Worm (Caenorhabditis elegans) whole organism, young adult: Measurements from ENCODE around the gene C48D1.9.
A peak's percentile ranks its signal among the peaks of the same experiment; 100 is the strongest.

ENCODE experiments used
- B0261.1 ChIP-seq: sonication (generic microtip); optimal IDR thresholded peaks from 2 replicates; lab custom pipeline; 2016; ENCODE audit warnings: mild to moderate bottlenecking, missing genetic modification characterization, moderate library complexity, missing compliant biosample characterization
- F23B12.7 ChIP-seq: sonication (generic microtip); optimal IDR thresholded peaks from 2 replicates; lab custom pipeline; 2017; ENCODE audit warnings: missing genetic modification characterization, mild to moderate bottlenecking, missing compliant biosample characterization, antibody characterized with exemption, moderate library complexity; ENCODE audit not compliant: insufficient read depth
- F37B4.10 ChIP-seq: fragments of 200-800 bp; sonication (Bioruptor generic); IDR thresholded peaks from 2 replicates; pipeline ENCODE4 v1.3.6; 2022; ENCODE audit warnings: missing genetic modification characterization, missing compliant biosample characterization
- T07F8.4 ChIP-seq: sonication (generic microtip); optimal IDR thresholded peaks from 2 replicates; lab custom pipeline; 2016; ENCODE audit warnings: mild to moderate bottlenecking, missing genetic modification characterization, moderate library complexity, missing compliant biosample characterization
- Y53G8AR.9 ChIP-seq: fragments of 200-800 bp; sonication (Bioruptor generic); conservative IDR thresholded peaks from 2 replicates; pipeline ENCODE4 v1.3.6; 2022; ENCODE audit warnings: missing genetic modification reagents, missing genetic modification characterization, missing compliant biosample characterization
- Y56A3A.18 ChIP-seq: fragments of 200-800 bp; sonication (Bioruptor generic); IDR thresholded peaks from 2 replicates; pipeline ENCODE4 v1.3.6; 2022; ENCODE audit warnings: missing genetic modification reagents, missing genetic modification characterization, missing compliant biosample characterization
- aptf-2 ChIP-seq: fragments of 200-800 bp; sonication (Bioruptor generic); conservative IDR thresholded peaks from 2 replicates; pipeline ENCODE4 v1.3.6; 2022; ENCODE audit warnings: missing genetic modification reagents, missing genetic modification characterization, missing compliant biosample characterization
- attf-3 ChIP-seq: fragments of 200-800 bp; sonication (Bioruptor generic); conservative IDR thresholded peaks from 2 replicates; pipeline ENCODE4 v1.3.6; 2022; ENCODE audit warnings: missing genetic modification reagents, missing genetic modification characterization, missing compliant biosample characterization
- ccch-3 ChIP-seq: fragments of 200-800 bp; sonication (Bioruptor generic); optimal IDR thresholded peaks from 2 replicates; lab custom pipeline; 2018; ENCODE audit warnings: mild to moderate bottlenecking, missing genetic modification characterization, missing compliant biosample characterization
- cebp-1 ChIP-seq, 2 experiments: fragments of 200-800 bp in 1 of 2; sonication (Bioruptor generic) in 1 of 2; sonication (generic microtip) in 1 of 2; IDR thresholded peaks in 1 of 2; optimal IDR thresholded peaks in 1 of 2; 2 replicates each; pipeline versions ENCODE4 v1.3.6 to Lab custom; 2017 to 2022; ENCODE audit warnings: missing compliant biosample characterization in 2 of 2, missing genetic modification characterization in 2 of 2, mild to moderate bottlenecking in 1 of 2, missing genetic modification reagents in 1 of 2, moderate library complexity in 1 of 2
- cebp-2 ChIP-seq: fragments of 200-800 bp; sonication (Bioruptor generic); IDR thresholded peaks from 2 replicates; pipeline ENCODE4 v1.3.6; 2022; ENCODE audit warnings: missing genetic modification characterization, missing compliant biosample characterization
- ceh-58 ChIP-seq: fragments of 200-800 bp; sonication (Bioruptor generic); IDR thresholded peaks from 2 replicates; pipeline ENCODE4 v1.3.6; 2022; ENCODE audit warnings: missing genetic modification characterization, missing compliant biosample characterization
- dox-1 ChIP-seq: fragments of 200-800 bp; sonication (Bioruptor generic); IDR thresholded peaks from 2 replicates; pipeline ENCODE4 v1.3.6; 2022; ENCODE audit warnings: missing genetic modification reagents, missing genetic modification characterization, missing compliant biosample characterization
- efl-1 ChIP-seq: fragments of 150-350 bp; optimal IDR thresholded peaks from 2 replicates; lab custom pipeline; 2014; ENCODE audit warnings: missing biosample characterization, missing genetic modification reagents, missing genetic modification characterization
- egl-44 ChIP-seq: fragments of 200-800 bp; sonication (Bioruptor generic); IDR thresholded peaks from 2 replicates; pipeline ENCODE4 v1.3.6; 2022; ENCODE audit warnings: missing genetic modification reagents, missing genetic modification characterization, missing compliant biosample characterization
- egrh-3 ChIP-seq: fragments of 200-800 bp; sonication (Bioruptor generic); IDR thresholded peaks from 2 replicates; pipeline ENCODE4 v1.3.6; 2022; ENCODE audit warnings: missing genetic modification reagents, missing genetic modification characterization, missing compliant biosample characterization
- hlh-12 ChIP-seq: sonication (generic microtip); optimal IDR thresholded peaks from 2 replicates; lab custom pipeline; 2016; ENCODE audit warnings: missing genetic modification characterization, missing compliant biosample characterization
- hmg-20 ChIP-seq: fragments of 200-800 bp; sonication (Bioruptor generic); IDR thresholded peaks from 2 replicates; pipeline ENCODE4 v1.3.6; 2022; ENCODE audit warnings: missing genetic modification reagents, missing genetic modification characterization, missing compliant biosample characterization
- hsf-1 ChIP-seq: fragments of 200-800 bp; sonication (Bioruptor generic); IDR thresholded peaks from 2 replicates; pipeline ENCODE4 v1.3.6; 2022; ENCODE audit warnings: missing genetic modification reagents, missing genetic modification characterization, missing compliant biosample characterization
- lag-1 ChIP-seq: fragments of 200-800 bp; sonication (Bioruptor generic); IDR thresholded peaks from 2 replicates; pipeline ENCODE4 v1.3.6; 2022; ENCODE audit warnings: missing genetic modification reagents, missing genetic modification characterization, missing compliant biosample characterization
- let-607 ChIP-seq, 2 experiments: fragments of 200-800 bp in 1 of 2; sonication (Bioruptor generic) in 1 of 2; sonication (generic microtip) in 1 of 2; optimal IDR thresholded peaks; 2 replicates each; lab custom pipeline; 2016 to 2018; ENCODE audit warnings: mild to moderate bottlenecking in 2 of 2, missing compliant biosample characterization in 2 of 2, missing genetic modification characterization in 2 of 2, moderate library complexity in 2 of 2, missing genotype in 1 of 2
- lin-54 ChIP-seq: fragments of 200-800 bp; sonication (Bioruptor generic); optimal IDR thresholded peaks from 2 replicates; lab custom pipeline; 2018; ENCODE audit warnings: mild to moderate bottlenecking, missing genetic modification characterization, missing compliant biosample characterization
- lsl-1 ChIP-seq: fragments of 200-800 bp; sonication (Bioruptor generic); optimal IDR thresholded peaks from 2 replicates; lab custom pipeline; 2018; ENCODE audit warnings: mild to moderate bottlenecking, missing genetic modification characterization, moderate library complexity, missing compliant biosample characterization
- madf-8 ChIP-seq: fragments of 200-800 bp; sonication (Bioruptor generic); conservative IDR thresholded peaks from 2 replicates; pipeline ENCODE4 v1.3.6; 2022; ENCODE audit warnings: missing genetic modification reagents, missing genetic modification characterization, missing compliant biosample characterization
- mcd-1 ChIP-seq: fragments of 200-800 bp; sonication (Bioruptor generic); IDR thresholded peaks from 2 replicates; pipeline ENCODE4 v1.3.6; 2022; ENCODE audit warnings: missing genetic modification reagents, missing genetic modification characterization, missing compliant biosample characterization
- mel-28 ChIP-seq: sonication (generic microtip); optimal IDR thresholded peaks from 2 replicates; lab custom pipeline; 2016; ENCODE audit warnings: borderline replicate concordance, mild to moderate bottlenecking, missing genetic modification characterization, missing compliant biosample characterization
- nhr-120 ChIP-seq: fragments of 200-800 bp; sonication (Bioruptor generic); IDR thresholded peaks from 2 replicates; pipeline ENCODE4 v1.3.6; 2022; ENCODE audit warnings: missing genetic modification characterization, missing compliant biosample characterization
- nhr-80 ChIP-seq: sonication (generic microtip); optimal IDR thresholded peaks from 2 replicates; lab custom pipeline; 2016; ENCODE audit warnings: missing genetic modification characterization, missing compliant biosample characterization
- repo-1 ChIP-seq: sonication (generic microtip); optimal IDR thresholded peaks from 2 replicates; lab custom pipeline; 2017; ENCODE audit warnings: mild to moderate bottlenecking, missing genetic modification characterization, missing compliant biosample characterization
- rpc-1 ChIP-seq, 2 experiments: fragments of 150-350 bp in 1 of 2; sonication (generic microtip) in 1 of 2; optimal IDR thresholded peaks; 2 replicates each; lab custom pipeline; 2014 to 2018; ENCODE audit warnings: missing biosample characterization in 1 of 2, missing genetic modification characterization in 1 of 2, missing genetic modification reagents in 1 of 2, missing genotype in 1 of 2
- sea-2 ChIP-seq: fragments of 200-800 bp; sonication (Bioruptor generic); IDR thresholded peaks from 2 replicates; pipeline ENCODE4 v1.3.6; 2022; ENCODE audit warnings: missing genetic modification characterization, missing compliant biosample characterization
- snpc-1.3 ChIP-seq: sonication (generic microtip); optimal IDR thresholded peaks from 2 replicates; lab custom pipeline; 2017; ENCODE audit warnings: missing genetic modification characterization, mild to moderate bottlenecking, missing compliant biosample characterization, antibody characterized with exemption, moderate library complexity, missing genotype, missing genetic modification reagents; ENCODE audit not compliant: insufficient read depth
- tbx-9 ChIP-seq: sonication (generic microtip); optimal IDR thresholded peaks from 2 replicates; lab custom pipeline; 2016; ENCODE audit warnings: borderline replicate concordance, missing genetic modification characterization, inconsistent platforms, missing compliant biosample characterization
- tlf-1 ChIP-seq: fragments of 200-800 bp; sonication (Bioruptor generic); optimal IDR thresholded peaks from 2 replicates; lab custom pipeline; 2018; ENCODE audit warnings: mild to moderate bottlenecking, missing genetic modification characterization, missing compliant biosample characterization
- unc-62 ChIP-seq: fragments of 150-350 bp; optimal IDR thresholded peaks from 2 replicates; lab custom pipeline; 2014; ENCODE audit warnings: missing biosample characterization, missing genetic modification reagents, missing genetic modification characterization
- ztf-18 ChIP-seq: sonication (generic microtip); optimal IDR thresholded peaks from 2 replicates; lab custom pipeline; 2016; ENCODE audit warnings: missing genotype, mild to moderate bottlenecking, missing genetic modification characterization, missing compliant biosample characterization
- ztf-22 ChIP-seq: fragments of 200-800 bp; sonication (Bioruptor generic); optimal IDR thresholded peaks from 2 replicates; lab custom pipeline; 2018; ENCODE audit warnings: mild to moderate bottlenecking, missing genetic modification characterization, moderate library complexity, missing compliant biosample characterization

The C48D1.9 gene

DNA sequence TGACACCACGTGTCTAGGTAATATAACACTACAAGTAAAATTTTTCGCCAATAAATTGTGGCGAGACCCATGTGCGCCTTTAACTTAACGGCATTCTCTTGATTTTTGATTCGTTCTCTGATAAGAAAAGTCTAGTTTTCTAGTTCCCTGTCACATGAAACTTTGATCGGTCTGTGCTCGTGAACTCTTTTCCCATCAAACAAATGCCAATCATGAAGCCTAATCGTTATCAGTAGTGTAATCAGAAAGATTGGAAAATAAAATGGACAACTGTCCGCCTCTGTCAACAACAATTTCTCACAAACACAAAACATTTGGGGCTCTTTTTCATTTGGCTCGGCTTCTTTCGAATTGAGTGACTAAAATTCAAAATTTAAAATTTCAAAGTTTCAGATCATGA is 44.4 kb upstream of the C48D1.9 start, which contains the start of gene ttr-45 (continued):
- TF ChIP-seq cebp-1 (GFP tag; IDR thresholded peaks at IDR 0.05; lab: Robert Waterston, UW) = no peak
- peak; percentile 53 for TF ChIP-seq cebp-1 (tag; optimal IDR thresholded peaks at IDR 0.05; lab: Kevin White, UChicago)
- no peak for TF ChIP-seq ztf-18

- TF ChIP-seq lin-54 (GFP tag; lab: Kevin White, UChicago) = no peak
- TF ChIP-seq tlf-1 = no peak
- TF ChIP-seq B0261.1 = no peak
- TF ChIP-seq egl-44 (GFP tag; lab: Robert Waterston, UW) = no peak
- no peak for TF ChIP-seq hsf-1
- no peak for TF ChIP-seq ccch-3
- no peak for TF ChIP-seq hmg-20 (GFP tag; lab: Robert Waterston, UW)
- no peak for TF ChIP-seq lsl-1 (GFP tag; lab: Kevin White, UChicago)
- TF ChIP-seq nhr-80 = no peak
- TF ChIP-seq mel-28 = no peak
- TF ChIP-seq tbx-9 (tag; lab: Kevin White, UChicago) = no peak
These were observed 42.7 kb upstream of the C48D1.9 start, which contains the start of gene ttr-51 for ce11 chrIV:13252211-13252610. TSS of gene ttr-51 (minus strand) at chrIV:13252311.

DNA sequence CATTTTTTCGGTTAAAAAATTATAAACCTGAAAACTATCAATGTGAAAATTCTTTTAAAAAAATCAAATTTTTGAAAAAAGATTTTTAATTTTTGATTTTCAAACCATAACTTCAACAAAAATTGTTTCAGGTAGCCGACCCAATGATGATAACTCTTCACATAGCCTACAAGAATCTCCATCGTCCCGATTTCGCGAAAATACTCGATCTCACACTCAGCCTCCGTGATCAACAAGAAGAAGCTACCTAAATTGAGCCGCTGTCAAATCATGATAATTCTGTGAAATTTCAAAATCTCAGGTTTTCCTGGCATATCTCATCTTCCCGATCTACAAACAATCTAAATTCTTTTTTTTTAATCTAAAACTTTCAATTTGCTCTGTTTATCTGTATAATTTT is 40.8 kb upstream of the C48D1.9 start:
- TF ChIP-seq snpc-1.3 (tag; lab: Kevin White, UChicago) (no peak), sea-2 (GFP tag; lab: Robert Waterston, UW) (no peak), cebp-1 (GFP tag; IDR thresholded peaks at IDR 0.05; lab: Robert Waterston, UW) (peak; percentile 70), cebp-1 (tag; optimal IDR thresholded peaks at IDR 0.05; lab: Kevin White, UChicago) (peak; percentile 45), Y53G8AR.9 (GFP tag; lab: Robert Waterston, UW) (peak; percentile 63; the same call in 1 of the 2 replicates), repo-1 (tag; lab: Kevin White, UChicago) (peak; percentile 11), F37B4.10 (GFP tag; lab: Robert Waterston, UW) (0 out of 2 replicates have a peak, but pooled peaks have one; percentile 43), hlh-12 (tag; lab: Kevin White, UChicago) (no peak), Y56A3A.18 (0 out of 2 replicates have a peak, but pooled peaks have one; percentile 11), cebp-2 (GFP tag; lab: Robert Waterston, UW) (0 out of 2 replicates have a peak, but pooled peaks have one; percentile 63)

ce11 chrIV:13247780-13248179 is 38.3 kb upstream of the C48D1.9 start:
- TF ChIP-seq T07F8.4 = no peak
- TF ChIP-seq efl-1 (GFP tag; lab: Kevin White, UChicago) = peak; percentile 24
- TF ChIP-seq lin-54 (GFP tag; lab: Kevin White, UChicago) = peak; percentile 59
- TF ChIP-seq unc-62 (GFP tag; lab: Kevin White, UChicago) = no peak
- no peak for TF ChIP-seq let-607 (tag; optimal IDR thresholded peaks at IDR 0.05; lab: Kevin White, UChicago)
- no peak for TF ChIP-seq egrh-3
- TF ChIP-seq Y56A3A.18 = no peak
- TF ChIP-seq madf-8 (GFP tag; lab: Robert Waterston, UW) = no peak

- no peak for TF ChIP-seq mcd-1 (GFP tag; lab: Robert Waterston, UW)
- TF ChIP-seq F23B12.7 (tag; lab: Kevin White, UChicago) = no peak
- no peak for TF ChIP-seq T07F8.4
- no peak for TF ChIP-seq nhr-120 (GFP tag; lab: Robert Waterston, UW)
- no peak for TF ChIP-seq lag-1 (GFP tag; lab: Robert Waterston, UW)
- no peak for TF ChIP-seq dox-1 (GFP tag; lab: Robert Waterston, UW)
- no peak for TF ChIP-seq ceh-58
- TF ChIP-seq attf-3 (GFP tag; lab: Robert Waterston, UW) = no peak
- TF ChIP-seq aptf-2 (GFP tag; lab: Robert Waterston, UW) = no peak
- no peak for TF ChIP-seq ztf-22 (GFP tag; lab: Kevin White, UChicago)
- TF ChIP-seq rpc-1 (optimal IDR thresholded peaks at IDR 0.05; lab: Kevin White, UChicago) = no peak
- no peak for TF ChIP-seq rpc-1 (tag; optimal IDR thresholded peaks at IDR 0.05; lab: Kevin White, UChicago)
These were observed 37.5 kb upstream of the C48D1.9 start, which contains the start of gene JC8.7 for ce11 chrIV:13246961-13247360. TSS of gene JC8.7 (plus strand) at chrIV:13247261.
